Worm (Caenorhabditis elegans) whole organism, mixed stage, embryonic: ENCODE results near the gene C25F9.14.

Experiments
- M03D4.4 ChIP-seq: sonication (generic microtip); optimal IDR thresholded peaks from 2 replicates; lab custom pipeline; 2017; ENCODE audit warnings: mild to moderate bottlenecking, missing genetic modification characterization, missing compliant biosample characterization
- bed-3 ChIP-seq: fragments of 200-800 bp; sonication (Bioruptor generic); optimal IDR thresholded peaks from 3 replicates; lab custom pipeline; 2018; ENCODE audit warnings: mild to moderate bottlenecking, missing genetic modification characterization, moderate library complexity, missing compliant biosample characterization
- blmp-1 ChIP-seq: fragments of 150-350 bp; optimal IDR thresholded peaks from 2 replicates; lab custom pipeline; 2014; ENCODE audit warnings: missing biosample characterization, missing genetic modification characterization
- ceh-43 ChIP-seq: fragments of 200-800 bp; sonication (Bioruptor generic); optimal IDR thresholded peaks from 2 replicates; lab custom pipeline; 2018; ENCODE audit warnings: mild to moderate bottlenecking, missing genetic modification characterization, moderate library complexity, missing compliant biosample characterization
- ceh-83 ChIP-seq: fragments of 200-800 bp; sonication (Bioruptor generic); optimal IDR thresholded peaks from 2 replicates; lab custom pipeline; 2018; ENCODE audit warnings: mild to moderate bottlenecking, missing genetic modification characterization, missing compliant biosample characterization
- ces-1 ChIP-seq: fragments of 150-350 bp; optimal IDR thresholded peaks from 2 replicates; lab custom pipeline; 2014; ENCODE audit warnings: missing biosample characterization, missing genetic modification reagents, missing genetic modification characterization
- cnd-1 ChIP-seq: fragments of 200-800 bp; sonication (Bioruptor generic); optimal IDR thresholded peaks from 2 replicates; lab custom pipeline; 2018; ENCODE audit warnings: mild to moderate bottlenecking, missing genetic modification characterization, missing compliant biosample characterization
- drap-1 ChIP-seq: fragments of 200-800 bp; sonication (Bioruptor generic); optimal IDR thresholded peaks from 3 replicates; lab custom pipeline; 2018; ENCODE audit warnings: mild to moderate bottlenecking, missing genetic modification characterization, missing compliant biosample characterization
- elt-1 ChIP-seq: sonication (generic microtip); optimal IDR thresholded peaks from 2 replicates; lab custom pipeline; 2017; ENCODE audit warnings: missing genetic modification characterization, mild to moderate bottlenecking, missing compliant biosample characterization, antibody characterized with exemption, moderate library complexity, borderline replicate concordance; ENCODE audit not compliant: insufficient read depth
- elt-3 ChIP-seq: fragments of 150-350 bp; optimal IDR thresholded peaks from 2 replicates; lab custom pipeline; 2014; ENCODE audit warnings: missing biosample characterization, missing genetic modification characterization
- flh-1 ChIP-seq: fragments of 200-800 bp; sonication (Bioruptor generic); optimal IDR thresholded peaks from 2 replicates; lab custom pipeline; 2018; ENCODE audit warnings: mild to moderate bottlenecking, missing genetic modification characterization, moderate library complexity, missing compliant biosample characterization
- lin-13 ChIP-seq: fragments of 150-350 bp; optimal IDR thresholded peaks from 2 replicates; lab custom pipeline; 2014; ENCODE audit warnings: missing biosample characterization, missing genetic modification characterization
- lin-32 ChIP-seq: fragments of 200-800 bp; sonication (Bioruptor generic); optimal IDR thresholded peaks from 2 replicates; lab custom pipeline; 2018; ENCODE audit warnings: mild to moderate bottlenecking, missing genetic modification characterization, missing compliant biosample characterization
- lsy-2 ChIP-seq: fragments of 150-350 bp; optimal IDR thresholded peaks from 2 replicates; lab custom pipeline; 2014; ENCODE audit warnings: missing biosample characterization, missing genetic modification characterization
- mab-5 ChIP-seq: fragments of 150-350 bp; optimal IDR thresholded peaks from 2 replicates; lab custom pipeline; 2014; ENCODE audit warnings: missing biosample characterization, missing genetic modification characterization
- mep-1 ChIP-seq: fragments of 150-350 bp; optimal IDR thresholded peaks from 2 replicates; lab custom pipeline; 2017; ENCODE audit warnings: missing biosample characterization, missing genetic modification reagents, missing genetic modification characterization, inconsistent platforms
- mls-2 ChIP-seq: sonication (generic microtip); optimal IDR thresholded peaks from 2 replicates; lab custom pipeline; 2016; ENCODE audit warnings: mild to moderate bottlenecking, missing genetic modification characterization, moderate library complexity, missing compliant biosample characterization
- nhr-12 ChIP-seq: fragments of 150-350 bp; optimal IDR thresholded peaks from 2 replicates; lab custom pipeline; 2014; ENCODE audit warnings: missing biosample characterization, missing genetic modification characterization
- nhr-2 ChIP-seq: fragments of 150-350 bp; optimal IDR thresholded peaks from 2 replicates; lab custom pipeline; 2014; ENCODE audit warnings: missing biosample characterization, missing genetic modification characterization
- nhr-237 ChIP-seq: fragments of 150-350 bp; optimal IDR thresholded peaks from 2 replicates; lab custom pipeline; 2014; ENCODE audit warnings: missing biosample characterization, missing genetic modification characterization
- nhr-28 ChIP-seq: fragments of 150-350 bp; optimal IDR thresholded peaks from 2 replicates; lab custom pipeline; 2014; ENCODE audit warnings: missing biosample characterization, missing genetic modification characterization
- nhr-76 ChIP-seq: sonication (generic microtip); optimal IDR thresholded peaks from 2 replicates; lab custom pipeline; 2017; ENCODE audit warnings: missing biosample characterization, missing genetic modification characterization
- pha-4 ChIP-seq: fragments of 150-350 bp; optimal IDR thresholded peaks from 2 replicates; lab custom pipeline; 2018; ENCODE audit warnings: missing biosample characterization, missing genetic modification reagents, missing genetic modification characterization
- sem-2 ChIP-seq: fragments of 200-800 bp; sonication (Bioruptor generic); optimal IDR thresholded peaks from 2 replicates; lab custom pipeline; 2018; ENCODE audit warnings: mild to moderate bottlenecking, missing genetic modification characterization, missing compliant biosample characterization
- snpc-4 ChIP-seq: fragments of 150-350 bp; optimal IDR thresholded peaks from 2 replicates; lab custom pipeline; 2014; ENCODE audit warnings: missing biosample characterization, missing genetic modification characterization
- sptf-1 ChIP-seq: sonication (generic microtip); optimal IDR thresholded peaks from 2 replicates; lab custom pipeline; 2017; ENCODE audit warnings: mild to moderate bottlenecking, missing genetic modification characterization, moderate library complexity, missing compliant biosample characterization
- tbx-8 ChIP-seq: fragments of 200-800 bp; sonication (Bioruptor generic); optimal IDR thresholded peaks from 2 replicates; lab custom pipeline; 2018; ENCODE audit warnings: mild to moderate bottlenecking, missing genetic modification characterization, moderate library complexity, missing compliant biosample characterization
- unc-120 ChIP-seq: sonication (generic microtip); optimal IDR thresholded peaks from 2 replicates; lab custom pipeline; 2017; ENCODE audit warnings: missing genetic modification characterization, missing compliant biosample characterization; ENCODE audit not compliant: poor library complexity, severe bottlenecking
- unc-39 ChIP-seq: fragments of 150-350 bp; optimal IDR thresholded peaks from 2 replicates; lab custom pipeline; 2014; ENCODE audit warnings: missing biosample characterization, missing genetic modification characterization
- unc-62 ChIP-seq: fragments of 150-350 bp; optimal IDR thresholded peaks from 2 replicates; lab custom pipeline; 2014; ENCODE audit warnings: missing biosample characterization, missing genetic modification reagents, missing genetic modification characterization
- zip-8 ChIP-seq: fragments of 150-350 bp; optimal IDR thresholded peaks from 2 replicates; lab custom pipeline; 2014; ENCODE audit warnings: missing biosample characterization, missing genetic modification characterization

Gene C25F9.14

DNA sequence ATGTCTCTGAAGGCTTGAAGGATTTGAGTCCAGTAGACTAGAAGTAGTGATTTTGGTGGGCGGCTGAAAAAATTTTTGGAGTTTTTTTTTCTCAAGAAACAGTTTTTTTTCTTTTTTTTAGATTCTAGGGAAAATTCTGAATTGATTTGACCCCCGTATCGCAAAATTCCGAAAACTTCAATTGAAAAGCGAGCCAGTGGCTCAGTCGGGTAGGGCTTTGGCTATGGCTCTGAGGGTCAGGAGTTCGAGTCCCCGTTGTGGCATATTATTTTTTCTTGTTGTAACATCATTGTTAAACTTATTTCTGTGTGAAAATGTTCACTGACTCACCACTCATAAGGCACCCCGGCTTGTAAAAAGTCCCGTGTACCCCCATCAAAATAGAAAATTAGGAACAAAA lies 37.9 kb upstream of the C25F9.14 start:
- TF ChIP-seq sptf-1: no peak
- TF ChIP-seq mab-5: no peak
- no peak for TF ChIP-seq ceh-43
- TF ChIP-seq tbx-8: no peak
- no peak for TF ChIP-seq drap-1 (GFP tag; lab: Kevin White, UChicago)
- TF ChIP-seq unc-120: no peak
- no peak for TF ChIP-seq unc-62 (GFP tag; lab: Kevin White, UChicago)
- no peak for TF ChIP-seq unc-39
- no peak for TF ChIP-seq zip-8 (tag; lab: Kevin White, UChicago)
- TF ChIP-seq nhr-28 (tag; lab: Kevin White, UChicago): no peak

DNA sequence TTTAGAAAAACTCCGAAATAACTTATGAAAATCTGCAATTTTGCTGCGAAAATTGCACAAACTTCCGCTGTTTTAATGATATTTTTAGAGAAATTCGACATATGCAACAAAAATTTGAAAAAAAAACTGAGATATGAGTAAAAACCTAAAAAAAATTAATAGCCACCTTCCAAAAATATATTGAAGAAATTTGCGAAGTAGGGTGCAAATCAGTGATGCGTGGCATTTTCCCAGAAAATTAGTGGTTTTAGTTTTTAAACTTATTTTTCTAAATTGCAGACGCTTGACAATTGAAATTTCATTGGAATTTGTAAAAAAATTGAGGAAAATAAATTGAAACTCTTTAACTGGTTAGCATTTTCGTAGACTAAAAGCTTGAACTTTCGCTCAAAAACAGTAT lies 37.4 kb upstream of the C25F9.14 start, which contains the start of gene C25F9.13:
TSS of gene C25F9.13 (minus strand) at position 101 of the 400 bp plus-strand sequence.
- TF ChIP-seq ceh-83 (GFP tag; lab: Kevin White, UChicago) (no peak), drap-1 (GFP tag; lab: Kevin White, UChicago) (no peak), bed-3 (no peak), M03D4.4 (no peak), mls-2 (no peak), snpc-4 (tag; lab: Kevin White, UChicago) (no peak), blmp-1 (tag; lab: Kevin White, UChicago) (no peak), cnd-1 (no peak), tbx-8 (no peak), ces-1 (GFP tag; lab: Kevin White, UChicago) (no peak), nhr-12 (tag; lab: Kevin White, UChicago) (no peak), nhr-2 (no peak), lin-13 (no peak), nhr-237 (tag; lab: Kevin White, UChicago) (no peak), lin-32 (GFP tag; lab: Kevin White, UChicago) (no peak), flh-1 (GFP tag; lab: Kevin White, UChicago) (no peak), unc-62 (GFP tag; lab: Kevin White, UChicago) (no peak)
- TF ChIP-seq, all 35 proteins: peak for 0

- TF ChIP-seq lsy-2 (tag; lab: Kevin White, UChicago) (no peak), nhr-28 (tag; lab: Kevin White, UChicago) (no peak), elt-3 (tag; lab: Kevin White, UChicago) (no peak), mep-1 (no peak), blmp-1 (tag; lab: Kevin White, UChicago) (no peak), mab-5 (no peak), zip-8 (tag; lab: Kevin White, UChicago) (no peak), unc-39 (no peak), bed-3 (no peak), sptf-1 (no peak)
- TF ChIP-seq, all 35 proteins: peak for 0
These were observed 35.7 kb upstream of the C25F9.14 start, which contains the start of gene srw-86 for ce11 chrV:19400619-19401018. Gene srw-86 (minus strand): TSS chrV:19400719.

ce11 chrV:19401429-19401828 lies 34.9 kb upstream of the C25F9.14 start:
- peak; percentile 7 for TF ChIP-seq zip-8 (tag; lab: Kevin White, UChicago)
- no peak for TF ChIP-seq drap-1 (GFP tag; lab: Kevin White, UChicago)
- no peak for TF ChIP-seq unc-120
- TF ChIP-seq nhr-237 (tag; lab: Kevin White, UChicago): no peak

- TF ChIP-seq nhr-76 (tag; lab: Kevin White, UChicago): no peak
- TF ChIP-seq drap-1 (GFP tag; lab: Kevin White, UChicago): no peak
- no peak for TF ChIP-seq lin-32 (GFP tag; lab: Kevin White, UChicago)
- no peak for TF ChIP-seq sem-2
- no peak for TF ChIP-seq nhr-2
- no peak for TF ChIP-seq blmp-1 (tag; lab: Kevin White, UChicago)
These were observed 33.4 kb upstream of the C25F9.14 start, which contains the start of gene C25F9.12 for ce11 chrV:19402855-19403254. Gene C25F9.12 (minus strand): TSS chrV:19402955.

ce11 chrV:19403619-19404018 lies 32.7 kb upstream of the C25F9.14 start:
- TF ChIP-seq sptf-1 (no peak), blmp-1 (tag; lab: Kevin White, UChicago) (no peak), nhr-76 (tag; lab: Kevin White, UChicago) (no peak), nhr-237 (tag; lab: Kevin White, UChicago) (no peak), ceh-83 (GFP tag; lab: Kevin White, UChicago) (no peak), ces-1 (GFP tag; lab: Kevin White, UChicago) (no peak), mls-2 (no peak), elt-1 (tag; lab: Kevin White, UChicago) (no peak), nhr-12 (tag; lab: Kevin White, UChicago) (no peak), pha-4 (no peak), drap-1 (GFP tag; lab: Kevin White, UChicago) (no peak), M03D4.4 (no peak), nhr-2 (no peak), nhr-28 (tag; lab: Kevin White, UChicago) (no peak)
